Worm (Caenorhabditis elegans) whole organism, late embryonic: ENCODE measurements around the gene dtmk-1.

ENCODE experiments used
- C08G9.2 ChIP-seq: sonication (generic microtip); optimal IDR thresholded peaks from 2 replicates; lab custom pipeline; 2016; ENCODE audit warnings: mild to moderate bottlenecking, missing genetic modification characterization, moderate library complexity, missing compliant biosample characterization
- C38D4.7 ChIP-seq: fragments of 200-800 bp; sonication (Bioruptor generic); optimal IDR thresholded peaks from 2 replicates; lab custom pipeline; 2018; ENCODE audit warnings: mild to moderate bottlenecking, missing genetic modification characterization, moderate library complexity, missing compliant biosample characterization
- F13H6.1 ChIP-seq: sonication (generic microtip); optimal IDR thresholded peaks from 2 replicates; lab custom pipeline; 2016; ENCODE audit warnings: missing genetic modification characterization, missing compliant biosample characterization
- K02D7.2 ChIP-seq: sonication (generic microtip); optimal IDR thresholded peaks from 2 replicates; lab custom pipeline; 2017; ENCODE audit warnings: mild to moderate bottlenecking, missing genetic modification characterization, missing compliant biosample characterization
- ahr-1 ChIP-seq: sonication (generic microtip); optimal IDR thresholded peaks from 2 replicates; lab custom pipeline; 2016; ENCODE audit warnings: missing genetic modification characterization, missing compliant biosample characterization
- ama-1 ChIP-seq: fragments of 150-350 bp; optimal IDR thresholded peaks from 2 replicates; lab custom pipeline; 2014
- ceh-14 ChIP-seq: sonication (generic microtip); optimal IDR thresholded peaks from 2 replicates; lab custom pipeline; 2016; ENCODE audit warnings: missing genotype, missing genetic modification characterization, missing compliant biosample characterization
- ceh-18 ChIP-seq: sonication (generic microtip); optimal IDR thresholded peaks from 2 replicates; lab custom pipeline; 2016; ENCODE audit warnings: missing genetic modification characterization, missing compliant biosample characterization
- ceh-19 ChIP-seq: fragments of 200-800 bp; sonication (Bioruptor generic); optimal IDR thresholded peaks from 2 replicates; lab custom pipeline; 2018; ENCODE audit warnings: mild to moderate bottlenecking, missing genetic modification characterization, missing compliant biosample characterization
- ceh-2 ChIP-seq: sonication (generic microtip); optimal IDR thresholded peaks from 2 replicates; lab custom pipeline; 2016; ENCODE audit warnings: missing genotype, missing genetic modification characterization, missing compliant biosample characterization
- ceh-22 ChIP-seq: sonication (generic microtip); optimal IDR thresholded peaks from 2 replicates; lab custom pipeline; 2017; ENCODE audit warnings: missing biosample characterization, missing genetic modification characterization
- ceh-24 ChIP-seq: sonication (generic microtip); optimal IDR thresholded peaks from 2 replicates; lab custom pipeline; 2016; ENCODE audit warnings: mild to moderate bottlenecking, missing genetic modification characterization, missing compliant biosample characterization
- ceh-30 ChIP-seq: fragments of 150-350 bp; optimal IDR thresholded peaks from 2 replicates; lab custom pipeline; 2014; ENCODE audit warnings: missing biosample characterization, missing genetic modification characterization
- ceh-31 ChIP-seq: sonication (generic microtip); optimal IDR thresholded peaks from 2 replicates; lab custom pipeline; 2016; ENCODE audit warnings: missing genetic modification characterization, missing compliant biosample characterization
- che-1 ChIP-seq: sonication (generic microtip); optimal IDR thresholded peaks from 2 replicates; lab custom pipeline; 2016; ENCODE audit warnings: mild to moderate bottlenecking, missing genetic modification characterization, missing compliant biosample characterization
- elt-2 ChIP-seq: sonication (generic microtip); optimal IDR thresholded peaks from 2 replicates; lab custom pipeline; 2016; ENCODE audit warnings: missing genetic modification reagents, missing genetic modification characterization, missing compliant biosample characterization
- elt-4 ChIP-seq: sonication (generic microtip); optimal IDR thresholded peaks from 2 replicates; lab custom pipeline; 2016; ENCODE audit warnings: missing genetic modification characterization, missing compliant biosample characterization
- eyg-1 ChIP-seq: sonication (generic microtip); optimal IDR thresholded peaks from 2 replicates; lab custom pipeline; 2016; ENCODE audit warnings: missing genotype, missing genetic modification characterization, missing compliant biosample characterization
- fax-1 ChIP-seq: sonication (generic microtip); optimal IDR thresholded peaks from 2 replicates; lab custom pipeline; 2016; ENCODE audit warnings: missing genotype, missing genetic modification characterization, missing compliant biosample characterization
- fkh-6 ChIP-seq: sonication (generic microtip); optimal IDR thresholded peaks from 2 replicates; lab custom pipeline; 2016; ENCODE audit warnings: missing genetic modification characterization, missing compliant biosample characterization
- gmeb-2 ChIP-seq: sonication (generic microtip); optimal IDR thresholded peaks from 2 replicates; lab custom pipeline; 2016; ENCODE audit warnings: missing genetic modification characterization, inconsistent platforms, missing compliant biosample characterization
- hlh-13 ChIP-seq: fragments of 200-800 bp; sonication (Bioruptor generic); optimal IDR thresholded peaks from 2 replicates; lab custom pipeline; 2018; ENCODE audit warnings: mild to moderate bottlenecking, missing genetic modification characterization, missing compliant biosample characterization
- hlh-30 ChIP-seq: sonication (generic microtip); optimal IDR thresholded peaks from 2 replicates; lab custom pipeline; 2017; ENCODE audit warnings: antibody characterized with exemption, missing genetic modification characterization, missing compliant biosample characterization; ENCODE audit not compliant: insufficient read depth
- hlh-6 ChIP-seq: sonication (generic microtip); optimal IDR thresholded peaks from 2 replicates; lab custom pipeline; 2016; ENCODE audit warnings: missing genotype, missing genetic modification characterization, missing compliant biosample characterization
- hlh-8 ChIP-seq: sonication (generic microtip); optimal IDR thresholded peaks from 2 replicates; lab custom pipeline; 2016; ENCODE audit warnings: missing genotype, missing genetic modification characterization, missing compliant biosample characterization
- lim-6 ChIP-seq: sonication (generic microtip); optimal IDR thresholded peaks from 2 replicates; lab custom pipeline; 2016; ENCODE audit warnings: missing genetic modification characterization, missing compliant biosample characterization
- lin-11 ChIP-seq: fragments of 200-800 bp; sonication (Bioruptor generic); optimal IDR thresholded peaks from 2 replicates; lab custom pipeline; 2018; ENCODE audit warnings: mild to moderate bottlenecking, missing genetic modification characterization, missing compliant biosample characterization
- madf-2 ChIP-seq: sonication (generic microtip); optimal IDR thresholded peaks from 2 replicates; lab custom pipeline; 2017; ENCODE audit warnings: missing genetic modification characterization, missing compliant biosample characterization
- mec-3 ChIP-seq: sonication (generic microtip); optimal IDR thresholded peaks from 2 replicates; lab custom pipeline; 2016; ENCODE audit warnings: borderline replicate concordance, missing genetic modification characterization, missing compliant biosample characterization
- nhr-11 ChIP-seq: fragments of 150-350 bp; optimal IDR thresholded peaks from 2 replicates; lab custom pipeline; 2014; ENCODE audit warnings: missing biosample characterization, missing genetic modification characterization
- nhr-232 ChIP-seq: sonication (generic microtip); optimal IDR thresholded peaks from 2 replicates; lab custom pipeline; 2016; ENCODE audit warnings: missing genetic modification characterization, missing compliant biosample characterization
- npax-4 ChIP-seq: sonication (generic microtip); optimal IDR thresholded peaks from 2 replicates; lab custom pipeline; 2016; ENCODE audit warnings: missing genetic modification characterization, missing compliant biosample characterization
- pag-3 ChIP-seq: sonication (generic microtip); optimal IDR thresholded peaks from 2 replicates; lab custom pipeline; 2016; ENCODE audit warnings: missing compliant biosample characterization, missing genetic modification characterization, borderline replicate concordance
- pha-2 ChIP-seq: sonication (generic microtip); optimal IDR thresholded peaks from 2 replicates; lab custom pipeline; 2017; ENCODE audit warnings: mild to moderate bottlenecking, missing genetic modification characterization, missing compliant biosample characterization
- pqm-1 ChIP-seq: sonication (generic microtip); optimal IDR thresholded peaks from 2 replicates; lab custom pipeline; 2016; ENCODE audit warnings: missing genetic modification characterization, missing compliant biosample characterization
- pros-1 ChIP-seq: fragments of 150-350 bp; optimal IDR thresholded peaks from 2 replicates; lab custom pipeline; 2014; ENCODE audit warnings: missing biosample characterization, missing genetic modification reagents, missing genetic modification characterization
- ref-2 ChIP-seq: sonication (generic microtip); optimal IDR thresholded peaks from 2 replicates; lab custom pipeline; 2016; ENCODE audit warnings: missing genetic modification characterization, missing compliant biosample characterization
- rnt-1 ChIP-seq: sonication (generic microtip); optimal IDR thresholded peaks from 2 replicates; lab custom pipeline; 2016; ENCODE audit warnings: missing genetic modification characterization, missing compliant biosample characterization
- sdc-2 ChIP-seq: sonication (generic microtip); optimal IDR thresholded peaks from 2 replicates; lab custom pipeline; 2016; ENCODE audit warnings: missing genotype, missing genetic modification characterization, missing compliant biosample characterization
- sox-4 ChIP-seq: sonication (generic microtip); optimal IDR thresholded peaks from 2 replicates; lab custom pipeline; 2017; ENCODE audit warnings: mild to moderate bottlenecking, missing genetic modification characterization, inconsistent platforms, missing compliant biosample characterization
- syd-9 ChIP-seq: sonication (generic microtip); optimal IDR thresholded peaks from 2 replicates; lab custom pipeline; 2016; ENCODE audit warnings: mild to moderate bottlenecking, missing genetic modification characterization, moderate library complexity, missing compliant biosample characterization
- tbx-2 ChIP-seq: sonication (generic microtip); optimal IDR thresholded peaks from 2 replicates; lab custom pipeline; 2016; ENCODE audit warnings: missing genetic modification characterization, missing compliant biosample characterization
- tbx-7 ChIP-seq: sonication (generic microtip); optimal IDR thresholded peaks from 2 replicates; lab custom pipeline; 2016; ENCODE audit warnings: missing genotype, missing genetic modification characterization, missing compliant biosample characterization
- ttx-3 ChIP-seq: sonication (generic microtip); optimal IDR thresholded peaks from 2 replicates; lab custom pipeline; 2016; ENCODE audit warnings: missing genetic modification reagents, missing genetic modification characterization, missing compliant biosample characterization
- unc-3 ChIP-seq, 2 experiments: fragments of 200-800 bp in 1 of 2; sonication (Bioruptor generic) in 1 of 2; sonication (generic microtip) in 1 of 2; conservative IDR thresholded peaks in 1 of 2; optimal IDR thresholded peaks in 1 of 2; 2 replicates each; pipeline versions ENCODE4 v1.3.6 to Lab custom; 2016 to 2022; ENCODE audit warnings: missing compliant biosample characterization in 2 of 2, missing genetic modification characterization in 2 of 2, missing genetic modification reagents in 1 of 2
- unc-55 ChIP-seq: sonication (generic microtip); optimal IDR thresholded peaks from 2 replicates; lab custom pipeline; 2017; ENCODE audit warnings: missing biosample characterization, missing genetic modification reagents, missing genetic modification characterization
- unc-86 ChIP-seq: sonication (generic microtip); optimal IDR thresholded peaks from 2 replicates; lab custom pipeline; 2016; ENCODE audit warnings: missing genetic modification characterization, missing compliant biosample characterization
- zip-5 ChIP-seq: sonication (generic microtip); optimal IDR thresholded peaks from 2 replicates; lab custom pipeline; 2016; ENCODE audit warnings: missing genetic modification characterization, missing compliant biosample characterization

The dtmk-1 gene

DNA sequence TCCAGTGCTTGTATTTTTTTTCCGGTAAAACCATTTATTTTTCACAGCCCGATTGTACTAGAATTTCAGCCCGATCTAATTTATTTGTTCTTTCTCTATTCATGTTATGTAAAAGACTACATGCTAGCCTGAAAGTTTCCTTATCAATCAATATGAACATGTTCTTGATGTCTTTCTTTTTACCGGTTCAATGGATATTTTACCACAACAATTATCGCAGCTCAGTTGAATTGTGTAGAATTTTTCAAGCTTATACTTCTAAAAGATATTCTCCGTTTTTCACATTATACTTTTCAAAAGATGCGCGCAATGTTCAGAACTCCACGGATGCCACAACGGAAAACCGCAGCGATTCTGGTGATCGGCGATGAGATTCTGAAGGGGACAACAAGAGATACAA, 23.1 kb downstream of the dtmk-1 start, which contains the start of gene flad-1:
Gene flad-1, plus strand, starts transcription at position 301 of the 400 bp plus-strand sequence.
- TF ChIP-seq ceh-30 (tag; lab: Kevin White, UChicago) (no peak), ref-2 (tag; lab: Kevin White, UChicago) (no peak), ceh-31 (no peak), madf-2 (tag; lab: Kevin White, UChicago) (no peak), ceh-2 (tag; lab: Kevin White, UChicago) (no peak), ttx-3 (tag; lab: Kevin White, UChicago) (no peak), pag-3 (tag; lab: Kevin White, UChicago) (no peak), gmeb-2 (tag; lab: Kevin White, UChicago) (no peak), hlh-13 (GFP tag; lab: Kevin White, UChicago) (no peak), npax-4 (tag; lab: Kevin White, UChicago) (no peak), pqm-1 (tag; lab: Kevin White, UChicago) (no peak), tbx-7 (tag; lab: Kevin White, UChicago) (no peak), che-1 (tag; lab: Kevin White, UChicago) (no peak)

DNA sequence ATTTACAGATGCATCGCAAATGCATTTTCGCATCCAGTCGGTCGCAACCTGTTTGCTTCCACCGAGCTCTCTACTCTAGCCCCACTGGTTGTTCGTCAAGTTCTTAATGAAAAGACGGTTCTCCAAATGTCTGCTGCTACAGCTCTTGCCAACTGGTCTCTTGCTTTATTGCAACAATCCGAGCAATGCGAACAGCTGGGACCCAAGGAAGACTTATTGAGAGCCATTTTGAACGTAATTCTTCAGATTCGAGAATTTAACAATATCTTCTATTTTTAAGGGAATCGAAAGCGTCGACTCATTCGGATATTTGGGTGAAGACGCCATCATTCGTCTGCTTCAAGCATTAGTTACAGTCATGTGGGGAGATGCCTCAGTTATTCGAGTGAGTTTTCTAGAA, 23.7 kb downstream of the dtmk-1 start:
- no peak for TF ChIP-seq tbx-2
- no peak for TF ChIP-seq rnt-1 (tag; lab: Kevin White, UChicago)
- no peak for TF ChIP-seq sox-4 (tag; lab: Kevin White, UChicago)
- TF ChIP-seq unc-55 (GFP tag; lab: Kevin White, UChicago) = no peak
- no peak for TF ChIP-seq K02D7.2 (tag; lab: Kevin White, UChicago)
- no peak for TF ChIP-seq ahr-1 (tag; lab: Kevin White, UChicago)
- no peak for TF ChIP-seq elt-4 (tag; lab: Kevin White, UChicago)
- TF ChIP-seq sdc-2 (tag; lab: Kevin White, UChicago) = no peak
- TF ChIP-seq hlh-8 (tag; lab: Kevin White, UChicago) = no peak
- TF ChIP-seq zip-5 = no peak
- TF ChIP-seq unc-3 (GFP tag; conservative IDR thresholded peaks at IDR 0.05; lab: Robert Waterston, UW) = no peak
- TF ChIP-seq unc-3 (tag; optimal IDR thresholded peaks at IDR 0.05; lab: Kevin White, UChicago) = no peak
- TF ChIP-seq hlh-6 (tag; lab: Kevin White, UChicago) = no peak
- no peak for TF ChIP-seq lin-11 (tag; lab: Kevin White, UChicago)
- no peak for TF ChIP-seq ceh-24 (tag; lab: Kevin White, UChicago)

DNA sequence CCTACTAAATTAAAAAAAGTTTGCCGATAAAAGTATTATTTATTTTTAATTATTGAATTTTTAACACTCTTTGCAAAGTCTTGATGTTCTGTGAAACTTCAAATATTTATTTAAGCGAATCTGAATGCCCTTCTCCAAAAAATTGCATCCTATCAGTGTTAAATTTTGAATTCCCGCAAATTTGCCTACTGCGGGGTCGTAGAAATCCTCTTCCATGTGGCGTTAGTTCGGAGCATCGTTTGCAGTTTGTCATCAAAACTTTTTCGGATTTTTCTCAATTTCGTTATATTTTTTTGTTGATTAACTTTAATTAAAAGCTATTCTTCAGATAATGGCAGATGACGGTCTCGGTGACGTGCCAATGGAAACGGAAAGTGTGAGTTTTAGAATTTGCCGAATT, 26.5 kb downstream of the dtmk-1 start, which contains the start of gene ufd-3:
Gene ufd-3, plus strand, starts transcription at position 324 of the 400 bp plus-strand sequence.
- TF ChIP-seq mec-3 (tag; lab: Kevin White, UChicago) (peak; percentile 77), elt-2 (peak; percentile 74), ceh-2 (tag; lab: Kevin White, UChicago) (peak; percentile 91), hlh-30 (tag; lab: Kevin White, UChicago) (no peak), eyg-1 (tag; lab: Kevin White, UChicago) (no peak), ceh-31 (peak; percentile 98), sdc-2 (tag; lab: Kevin White, UChicago) (peak; percentile 15), nhr-11 (tag; lab: Kevin White, UChicago) (peak; percentile 69), ttx-3 (tag; lab: Kevin White, UChicago) (peak; percentile 60), unc-55 (GFP tag; lab: Kevin White, UChicago) (peak; percentile 54), fkh-6 (tag; lab: Kevin White, UChicago) (peak; percentile 65), lim-6 (tag; lab: Kevin White, UChicago) (peak; percentile 60), ceh-14 (peak; percentile 81), ceh-19 (GFP tag; lab: Kevin White, UChicago) (no peak), C38D4.7 (GFP tag; lab: Kevin White, UChicago) (no peak), F13H6.1 (tag; lab: Kevin White, UChicago) (peak; percentile 63), sox-4 (tag; lab: Kevin White, UChicago) (no peak), hlh-13 (GFP tag; lab: Kevin White, UChicago) (peak; percentile 29), syd-9 (tag; lab: Kevin White, UChicago) (peak; percentile 8), ama-1 (no peak), ceh-22 (tag; lab: Kevin White, UChicago) (no peak), rnt-1 (tag; lab: Kevin White, UChicago) (peak; percentile 79), fax-1 (tag; lab: Kevin White, UChicago) (peak; percentile 76), tbx-2 (peak; percentile 89), unc-3 (GFP tag; conservative IDR thresholded peaks at IDR 0.05; lab: Robert Waterston, UW) (0 out of 2 replicates have a peak, but pooled peaks have one; percentile 35), unc-3 (tag; optimal IDR thresholded peaks at IDR 0.05; lab: Kevin White, UChicago) (no peak), unc-86 (no peak), ref-2 (tag; lab: Kevin White, UChicago) (peak; percentile 90), ceh-18 (tag; lab: Kevin White, UChicago) (peak; percentile 46), C08G9.2 (tag; lab: Kevin White, UChicago) (peak; percentile 98), pha-2 (no peak), nhr-232 (tag; lab: Kevin White, UChicago) (no peak), pros-1 (tag; lab: Kevin White, UChicago) (no peak), elt-4 (tag; lab: Kevin White, UChicago) (no peak)
